Fruit fly (Drosophila melanogaster) whole organism, embryonic: ENCODE data around the gene CG13071.

Experiments
- CG16813 ChIP-seq: fragments of 200-800 bp; sonication (Bioruptor generic); IDR thresholded peaks from 3 replicates; pipeline ENCODE4 v1.3.6; 2022; ENCODE audit warnings: missing biosample characterization, missing genetic modification characterization; ENCODE audit not compliant: partially characterized antibody
- CrebB ChIP-seq: fragments of 200-800 bp; sonication (Bioruptor generic); optimal IDR thresholded peaks from 3 replicates; lab custom pipeline; 2018; ENCODE audit warnings: missing biosample characterization, mild to moderate bottlenecking, missing genetic modification characterization
- Lpt ChIP-seq: fragments of >200 bp; optimal IDR thresholded peaks from 2 replicates; lab custom pipeline; 2018; ENCODE audit warnings: missing biosample characterization, missing genetic modification characterization

- TF ChIP-seq CG16813 (GFP tag; lab: Robert Waterston, UW) (no peak), Lpt (GFP tag; lab: Kevin White, UChicago) (no peak), CrebB (no peak)
These were observed 19.5 kb downstream of the CG13071 start, which contains the start of gene CG13049 for dm6 chr3L:16281880-16282556.
